Worm (Caenorhabditis elegans) whole organism, young adult: ENCODE data around the gene W06G6.9.

Experiments
- F57A8.1 ChIP-seq: fragments of 200-800 bp; sonication (Bioruptor generic); optimal IDR thresholded peaks from 2 replicates; lab custom pipeline; 2018; ENCODE audit warnings: mild to moderate bottlenecking, missing genetic modification characterization, moderate library complexity, missing compliant biosample characterization
- F57C9.4 ChIP-seq: sonication (generic microtip); optimal IDR thresholded peaks from 2 replicates; lab custom pipeline; 2017; ENCODE audit warnings: mild to moderate bottlenecking, missing genetic modification characterization, missing compliant biosample characterization
- akir-1 ChIP-seq: fragments of 200-800 bp; sonication (Bioruptor generic); optimal IDR thresholded peaks from 2 replicates; lab custom pipeline; 2018; ENCODE audit warnings: mild to moderate bottlenecking, missing genetic modification characterization, moderate library complexity, missing compliant biosample characterization
- ceh-27 ChIP-seq: fragments of 200-800 bp; sonication (Bioruptor generic); optimal IDR thresholded peaks from 2 replicates; lab custom pipeline; 2018; ENCODE audit warnings: mild to moderate bottlenecking, missing genetic modification characterization, moderate library complexity, missing compliant biosample characterization
- him-1 ChIP-seq: sonication (generic microtip); optimal IDR thresholded peaks from 2 replicates; lab custom pipeline; 2016; ENCODE audit warnings: missing genotype, missing genetic modification reagents, missing genetic modification characterization, missing compliant biosample characterization
- nfya-1 ChIP-seq: sonication (generic microtip); optimal IDR thresholded peaks from 2 replicates; lab custom pipeline; 2017; ENCODE audit warnings: antibody characterized with exemption, missing compliant biosample characterization, missing genetic modification characterization, borderline replicate concordance; ENCODE audit not compliant: insufficient read depth

DNA sequence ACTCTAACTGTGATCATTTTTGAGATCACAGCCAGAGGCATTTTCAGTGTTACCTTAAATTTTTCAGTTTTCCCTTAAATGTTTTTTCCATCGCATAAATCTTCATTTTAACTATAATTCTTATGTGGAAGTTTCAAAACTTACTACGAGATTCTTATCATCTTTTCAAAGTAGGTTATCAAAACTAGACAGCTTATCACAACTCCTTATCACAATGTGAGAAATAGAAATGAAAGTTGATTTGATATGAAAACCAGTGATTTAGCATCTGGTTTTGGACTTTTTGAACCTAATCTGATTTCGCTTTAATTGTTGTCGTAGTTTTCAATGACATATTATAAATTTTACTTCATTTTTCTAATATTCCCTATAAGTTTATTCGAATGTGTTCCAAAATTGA, 10.4 kb downstream of the W06G6.9 start, which contains the start of gene mltn-11:
- no peak for TF ChIP-seq nfya-1 (tag; lab: Kevin White, UChicago)
- TF ChIP-seq F57C9.4 (tag; lab: Kevin White, UChicago): no peak
- no peak for TF ChIP-seq ceh-27
- no peak for TF ChIP-seq him-1 (tag; lab: Kevin White, UChicago)
- no peak for TF ChIP-seq akir-1
- TF ChIP-seq F57A8.1 (GFP tag; lab: Kevin White, UChicago): no peak
